Worm (Caenorhabditis elegans) whole organism, midembryonic: Measurements from ENCODE around the gene K02H11.4.

Source experiments
- flt-1 ChIP-seq: fragments of 200-800 bp; sonication (Bioruptor generic); IDR thresholded peaks from 2 replicates; pipeline ENCODE4 v1.3.6; 2022; ENCODE audit warnings: missing genetic modification characterization, missing compliant biosample characterization
- klf-2 ChIP-seq: fragments of 200-800 bp; sonication (Bioruptor generic); conservative IDR thresholded peaks from 2 replicates; pipeline ENCODE4 v1.3.6; 2022; ENCODE audit warnings: missing genetic modification reagents, missing genetic modification characterization, missing compliant biosample characterization

- TF ChIP-seq klf-2 (GFP tag; lab: Robert Waterston, UW) (no peak), flt-1 (no peak)
Observed at ce11 chrV:1558113-1558512, 27.1 kb upstream of the K02H11.4 start.
